Worm (Caenorhabditis elegans) whole organism, mixed stage, embryonic: Measurements from ENCODE around the gene W08E12.6.

Source experiments
- M03D4.4 ChIP-seq: sonication (generic microtip); optimal IDR thresholded peaks from 2 replicates; lab custom pipeline; 2017; ENCODE audit warnings: mild to moderate bottlenecking, missing genetic modification characterization, missing compliant biosample characterization
- bed-3 ChIP-seq: fragments of 200-800 bp; sonication (Bioruptor generic); optimal IDR thresholded peaks from 3 replicates; lab custom pipeline; 2018; ENCODE audit warnings: mild to moderate bottlenecking, missing genetic modification characterization, moderate library complexity, missing compliant biosample characterization
- blmp-1 ChIP-seq: fragments of 150-350 bp; optimal IDR thresholded peaks from 2 replicates; lab custom pipeline; 2014; ENCODE audit warnings: missing biosample characterization, missing genetic modification characterization
- ceh-39 ChIP-seq: fragments of 150-350 bp; optimal IDR thresholded peaks from 2 replicates; lab custom pipeline; 2014; ENCODE audit warnings: missing biosample characterization, missing genetic modification characterization
- ceh-43 ChIP-seq: fragments of 200-800 bp; sonication (Bioruptor generic); optimal IDR thresholded peaks from 2 replicates; lab custom pipeline; 2018; ENCODE audit warnings: mild to moderate bottlenecking, missing genetic modification characterization, moderate library complexity, missing compliant biosample characterization
- ceh-83 ChIP-seq: fragments of 200-800 bp; sonication (Bioruptor generic); optimal IDR thresholded peaks from 2 replicates; lab custom pipeline; 2018; ENCODE audit warnings: mild to moderate bottlenecking, missing genetic modification characterization, missing compliant biosample characterization
- ces-1 ChIP-seq: fragments of 150-350 bp; optimal IDR thresholded peaks from 2 replicates; lab custom pipeline; 2014; ENCODE audit warnings: missing biosample characterization, missing genetic modification reagents, missing genetic modification characterization
- drap-1 ChIP-seq: fragments of 200-800 bp; sonication (Bioruptor generic); optimal IDR thresholded peaks from 3 replicates; lab custom pipeline; 2018; ENCODE audit warnings: mild to moderate bottlenecking, missing genetic modification characterization, missing compliant biosample characterization
- elt-1 ChIP-seq: sonication (generic microtip); optimal IDR thresholded peaks from 2 replicates; lab custom pipeline; 2017; ENCODE audit warnings: missing genetic modification characterization, mild to moderate bottlenecking, missing compliant biosample characterization, antibody characterized with exemption, moderate library complexity, borderline replicate concordance; ENCODE audit not compliant: insufficient read depth
- elt-3 ChIP-seq: fragments of 150-350 bp; optimal IDR thresholded peaks from 2 replicates; lab custom pipeline; 2014; ENCODE audit warnings: missing biosample characterization, missing genetic modification characterization
- flh-1 ChIP-seq: fragments of 200-800 bp; sonication (Bioruptor generic); optimal IDR thresholded peaks from 2 replicates; lab custom pipeline; 2018; ENCODE audit warnings: mild to moderate bottlenecking, missing genetic modification characterization, moderate library complexity, missing compliant biosample characterization
- ham-2 ChIP-seq: fragments of 200-800 bp; sonication (Bioruptor generic); optimal IDR thresholded peaks from 2 replicates; lab custom pipeline; 2018; ENCODE audit warnings: mild to moderate bottlenecking, missing genetic modification characterization, missing compliant biosample characterization
- hlh-1 ChIP-seq: fragments of 150-350 bp; optimal IDR thresholded peaks from 2 replicates; lab custom pipeline; 2014; ENCODE audit warnings: missing biosample characterization, missing genetic modification reagents, missing genetic modification characterization
- lin-13 ChIP-seq: fragments of 150-350 bp; optimal IDR thresholded peaks from 2 replicates; lab custom pipeline; 2014; ENCODE audit warnings: missing biosample characterization, missing genetic modification characterization
- lin-32 ChIP-seq: fragments of 200-800 bp; sonication (Bioruptor generic); optimal IDR thresholded peaks from 2 replicates; lab custom pipeline; 2018; ENCODE audit warnings: mild to moderate bottlenecking, missing genetic modification characterization, missing compliant biosample characterization
- lsy-2 ChIP-seq: fragments of 150-350 bp; optimal IDR thresholded peaks from 2 replicates; lab custom pipeline; 2014; ENCODE audit warnings: missing biosample characterization, missing genetic modification characterization
- mab-5 ChIP-seq: fragments of 150-350 bp; optimal IDR thresholded peaks from 2 replicates; lab custom pipeline; 2014; ENCODE audit warnings: missing biosample characterization, missing genetic modification characterization
- mep-1 ChIP-seq: fragments of 150-350 bp; optimal IDR thresholded peaks from 2 replicates; lab custom pipeline; 2017; ENCODE audit warnings: missing biosample characterization, missing genetic modification reagents, missing genetic modification characterization, inconsistent platforms
- mls-2 ChIP-seq: sonication (generic microtip); optimal IDR thresholded peaks from 2 replicates; lab custom pipeline; 2016; ENCODE audit warnings: mild to moderate bottlenecking, missing genetic modification characterization, moderate library complexity, missing compliant biosample characterization
- nhr-12 ChIP-seq: fragments of 150-350 bp; optimal IDR thresholded peaks from 2 replicates; lab custom pipeline; 2014; ENCODE audit warnings: missing biosample characterization, missing genetic modification characterization
- nhr-2 ChIP-seq: fragments of 150-350 bp; optimal IDR thresholded peaks from 2 replicates; lab custom pipeline; 2014; ENCODE audit warnings: missing biosample characterization, missing genetic modification characterization
- nhr-237 ChIP-seq: fragments of 150-350 bp; optimal IDR thresholded peaks from 2 replicates; lab custom pipeline; 2014; ENCODE audit warnings: missing biosample characterization, missing genetic modification characterization
- nhr-28 ChIP-seq: fragments of 150-350 bp; optimal IDR thresholded peaks from 2 replicates; lab custom pipeline; 2014; ENCODE audit warnings: missing biosample characterization, missing genetic modification characterization
- pha-4 ChIP-seq: fragments of 150-350 bp; optimal IDR thresholded peaks from 2 replicates; lab custom pipeline; 2018; ENCODE audit warnings: missing biosample characterization, missing genetic modification reagents, missing genetic modification characterization
- sem-2 ChIP-seq: fragments of 200-800 bp; sonication (Bioruptor generic); optimal IDR thresholded peaks from 2 replicates; lab custom pipeline; 2018; ENCODE audit warnings: mild to moderate bottlenecking, missing genetic modification characterization, missing compliant biosample characterization
- snpc-4 ChIP-seq: fragments of 150-350 bp; optimal IDR thresholded peaks from 2 replicates; lab custom pipeline; 2014; ENCODE audit warnings: missing biosample characterization, missing genetic modification characterization
- sptf-1 ChIP-seq: sonication (generic microtip); optimal IDR thresholded peaks from 2 replicates; lab custom pipeline; 2017; ENCODE audit warnings: mild to moderate bottlenecking, missing genetic modification characterization, moderate library complexity, missing compliant biosample characterization
- unc-120 ChIP-seq: sonication (generic microtip); optimal IDR thresholded peaks from 2 replicates; lab custom pipeline; 2017; ENCODE audit warnings: missing genetic modification characterization, missing compliant biosample characterization; ENCODE audit not compliant: poor library complexity, severe bottlenecking
- unc-39 ChIP-seq: fragments of 150-350 bp; optimal IDR thresholded peaks from 2 replicates; lab custom pipeline; 2014; ENCODE audit warnings: missing biosample characterization, missing genetic modification characterization
- unc-62 ChIP-seq: fragments of 150-350 bp; optimal IDR thresholded peaks from 2 replicates; lab custom pipeline; 2014; ENCODE audit warnings: missing biosample characterization, missing genetic modification reagents, missing genetic modification characterization
- ztf-11 ChIP-seq: fragments of 150-350 bp; optimal IDR thresholded peaks from 2 replicates; lab custom pipeline; 2014; ENCODE audit warnings: missing biosample characterization, missing genetic modification characterization

W08E12.6 gene

ce11 chrIV:3305575-3305974, 7.2 kb downstream of the W08E12.6 start, which contains the start of gene W08E12.2:
Gene W08E12.2 (plus strand): TSS chrIV:3305875.
- no peak for TF ChIP-seq elt-1
- no peak for TF ChIP-seq bed-3
- TF ChIP-seq flh-1: no peak
- no peak for TF ChIP-seq nhr-12 (tag; lab: Kevin White, UChicago)
- TF ChIP-seq elt-3 (tag; lab: Kevin White, UChicago): no peak
- TF ChIP-seq mab-5 (tag; lab: Kevin White, UChicago): no peak
- no peak for TF ChIP-seq sptf-1 (tag; lab: Kevin White, UChicago)
- TF ChIP-seq ceh-43: no peak
- no peak for TF ChIP-seq drap-1 (GFP tag; lab: Kevin White, UChicago)
- no peak for TF ChIP-seq pha-4 (tag; lab: Kevin White, UChicago)
- no peak for TF ChIP-seq ham-2 (GFP tag; lab: Kevin White, UChicago)
- TF ChIP-seq lsy-2: no peak
- TF ChIP-seq mep-1 (tag; lab: Kevin White, UChicago): no peak

ce11 chrIV:3307463-3307862, 9.1 kb downstream of the W08E12.6 start, which contains the start of gene W08E12.9:
Gene W08E12.9 (minus strand): TSS chrIV:3307563.
- TF ChIP-seq bed-3: no peak
- no peak for TF ChIP-seq unc-62 (GFP tag; lab: Kevin White, UChicago)
- TF ChIP-seq ceh-43: no peak
- no peak for TF ChIP-seq drap-1 (GFP tag; lab: Kevin White, UChicago)
- TF ChIP-seq M03D4.4: no peak
- TF ChIP-seq nhr-2: no peak
- TF ChIP-seq nhr-28: no peak
- TF ChIP-seq unc-39 (tag; lab: Kevin White, UChicago): no peak
- no peak for TF ChIP-seq ces-1 (GFP tag; lab: Kevin White, UChicago)
- TF ChIP-seq elt-3 (tag; lab: Kevin White, UChicago): no peak
- TF ChIP-seq lin-32 (GFP tag; lab: Kevin White, UChicago): no peak
- no peak for TF ChIP-seq lsy-2
- TF ChIP-seq sem-2 (GFP tag; lab: Kevin White, UChicago): no peak

- TF ChIP-seq lin-32 (GFP tag; lab: Kevin White, UChicago) (no peak), lin-13 (tag; lab: Kevin White, UChicago) (no peak), blmp-1 (tag; lab: Kevin White, UChicago) (no peak), mls-2 (tag; lab: Kevin White, UChicago) (no peak), unc-120 (tag; lab: Kevin White, UChicago) (no peak), mab-5 (tag; lab: Kevin White, UChicago) (no peak), ztf-11 (tag; lab: Kevin White, UChicago) (no peak), elt-1 (no peak), ceh-39 (tag; lab: Kevin White, UChicago) (no peak)
These were observed 10.5 kb downstream of the W08E12.6 start for ce11 chrIV:3308885-3309284.

- TF ChIP-seq hlh-1 (tag; lab: Kevin White, UChicago) (no peak), elt-3 (tag; lab: Kevin White, UChicago) (no peak), lin-13 (tag; lab: Kevin White, UChicago) (no peak), elt-1 (no peak), snpc-4 (tag; lab: Kevin White, UChicago) (no peak), ces-1 (GFP tag; lab: Kevin White, UChicago) (no peak), blmp-1 (tag; lab: Kevin White, UChicago) (no peak), unc-39 (tag; lab: Kevin White, UChicago) (no peak), ham-2 (GFP tag; lab: Kevin White, UChicago) (no peak), ztf-11 (tag; lab: Kevin White, UChicago) (no peak), ceh-83 (no peak), drap-1 (GFP tag; lab: Kevin White, UChicago) (no peak), bed-3 (no peak), sptf-1 (tag; lab: Kevin White, UChicago) (no peak), unc-62 (GFP tag; lab: Kevin White, UChicago) (no peak)
These were observed 12.3 kb downstream of the W08E12.6 start for ce11 chrIV:3310662-3311219.

- TF ChIP-seq ceh-39 (tag; lab: Kevin White, UChicago): peak; percentile 23
- peak; percentile 24 for TF ChIP-seq nhr-237 (tag; lab: Kevin White, UChicago)
- peak; percentile 24 for TF ChIP-seq mep-1 (tag; lab: Kevin White, UChicago)
- TF ChIP-seq nhr-12 (tag; lab: Kevin White, UChicago): no peak
- TF ChIP-seq nhr-28: no peak
- peak; percentile 60 for TF ChIP-seq pha-4 (tag; lab: Kevin White, UChicago)
- peak; percentile 34 for TF ChIP-seq unc-62 (GFP tag; lab: Kevin White, UChicago)
- TF ChIP-seq unc-120 (tag; lab: Kevin White, UChicago): peak; percentile 62
- peak; percentile 21 for TF ChIP-seq lsy-2
- TF ChIP-seq unc-39 (tag; lab: Kevin White, UChicago): no peak
- TF ChIP-seq, all 35 proteins: peak for 7
These were observed 12.8 kb downstream of the W08E12.6 start, which contains the start of gene zip-11 for ce11 chrIV:3311243-3311642. Gene zip-11 (plus strand): TSS chrIV:3311276.
